Worm (Caenorhabditis elegans): Measurements from ENCODE around the gene fkh-3.

DNA sequence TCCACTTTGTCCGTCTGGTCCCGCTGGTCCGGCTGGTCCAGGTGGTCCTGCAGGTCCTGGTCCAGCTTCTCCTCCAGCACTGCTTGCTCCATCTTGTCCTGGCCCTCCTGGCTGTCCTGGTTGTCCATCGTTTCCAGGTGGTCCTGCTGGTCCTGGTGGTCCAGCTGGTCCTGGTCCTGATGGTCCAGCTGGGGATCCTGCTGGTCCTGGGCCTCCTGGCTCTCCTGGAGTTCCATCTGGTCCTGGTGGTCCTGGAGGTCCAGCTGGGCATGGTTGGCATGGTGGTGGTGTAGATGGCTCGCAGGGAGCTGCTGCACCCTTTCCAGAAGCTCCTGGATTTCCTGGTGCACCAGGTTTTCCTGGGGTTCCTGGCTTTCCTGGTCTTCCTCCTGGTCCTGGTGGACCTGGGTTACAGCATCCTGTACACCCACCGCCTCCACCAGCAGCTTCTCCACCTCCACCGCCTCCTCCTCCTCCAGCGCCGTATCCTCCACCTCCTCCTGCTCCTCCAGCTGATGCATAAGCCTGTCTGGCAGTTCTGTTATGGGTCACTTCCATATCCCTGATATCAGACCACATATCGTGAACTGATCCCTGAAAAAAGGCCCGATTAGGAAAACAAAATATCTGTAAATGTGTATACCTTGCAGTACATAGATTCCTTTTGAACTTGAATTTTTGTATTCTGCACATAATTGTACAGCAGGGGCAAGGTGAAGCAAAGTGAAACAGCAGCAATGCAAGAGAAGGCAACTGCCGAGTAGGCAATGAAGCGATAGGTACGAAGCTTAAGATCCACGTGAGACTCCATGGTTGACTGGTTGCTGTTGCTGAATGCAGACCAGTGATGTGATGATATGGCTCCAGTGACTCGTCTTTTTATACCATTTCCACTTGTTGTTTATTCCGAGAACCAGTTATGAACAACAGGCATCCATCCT lies 44.0 kb upstream of the fkh-3 start, which contains the start of gene col-183:
- TF ChIP-seq ama-1 (optimal IDR thresholded peaks at IDR 0.05) (no peak), zag-1 (tag; optimal IDR thresholded peaks at IDR 0.05) (no peak), nhr-77 (tag; optimal IDR thresholded peaks at IDR 0.05) (no peak), nhr-28 (tag; optimal IDR thresholded peaks at IDR 0.05) (no peak), ceh-32 (tag; optimal IDR thresholded peaks at IDR 0.05; ENCODE audit: poor library complexity) (no peak), pqm-1 (tag; optimal IDR thresholded peaks at IDR 0.05) (no peak), unc-130 (GFP tag; optimal IDR thresholded peaks at IDR 0.05) (no peak), F10B5.3 (tag; optimal IDR thresholded peaks at IDR 0.05) (no peak), lin-39 (tag; optimal IDR thresholded peaks at IDR 0.05) (no peak), lin-29 (GFP tag; IDR thresholded peaks at IDR 0.05) (no peak), dpl-1 (GFP tag; optimal IDR thresholded peaks at IDR 0.05) (no peak), ceh-28 (tag; optimal IDR thresholded peaks at IDR 0.05) (no peak), pha-4 (GFP tag; IDR thresholded peaks at IDR 0.05) (peak; percentile 7; the same call in 1 of the 2 replicates), pha-4 (tag; optimal IDR thresholded peaks at IDR 0.05) (no peak)

All from whole organism, L4 larva.